Worm (Caenorhabditis elegans) whole organism, young adult: ENCODE results near the gene gst-10.
A peak's percentile ranks its signal among the peaks of the same experiment; 100 is the strongest.

ENCODE experiments used
- B0336.3 ChIP-seq: fragments of 200-800 bp; sonication (Bioruptor generic); IDR thresholded peaks from 2 replicates; pipeline ENCODE4 v1.3.6; 2022; ENCODE audit warnings: missing genetic modification characterization, missing compliant biosample characterization
- D2030.7 ChIP-seq: fragments of 200-800 bp; sonication (Bioruptor generic); IDR thresholded peaks from 2 replicates; pipeline ENCODE4 v1.3.6; 2022; ENCODE audit warnings: missing genetic modification reagents, missing genetic modification characterization, missing compliant biosample characterization
- F10E7.11 ChIP-seq: sonication (generic microtip); optimal IDR thresholded peaks from 2 replicates; lab custom pipeline; 2017; ENCODE audit warnings: mild to moderate bottlenecking, missing genetic modification characterization, moderate library complexity, missing compliant biosample characterization
- F22D6.2 ChIP-seq: sonication (generic microtip); optimal IDR thresholded peaks from 2 replicates; lab custom pipeline; 2016; ENCODE audit warnings: mild to moderate bottlenecking, missing genetic modification characterization, missing compliant biosample characterization
- F37B4.10 ChIP-seq: fragments of 200-800 bp; sonication (Bioruptor generic); IDR thresholded peaks from 2 replicates; pipeline ENCODE4 v1.3.6; 2022; ENCODE audit warnings: missing genetic modification characterization, missing compliant biosample characterization
- F52B5.7 ChIP-seq: sonication (generic microtip); optimal IDR thresholded peaks from 2 replicates; lab custom pipeline; 2016; ENCODE audit warnings: mild to moderate bottlenecking, missing genetic modification characterization, missing compliant biosample characterization
- F57C9.4 ChIP-seq: sonication (generic microtip); optimal IDR thresholded peaks from 2 replicates; lab custom pipeline; 2017; ENCODE audit warnings: mild to moderate bottlenecking, missing genetic modification characterization, missing compliant biosample characterization
- K11D2.4 ChIP-seq: fragments of 200-800 bp; sonication (Bioruptor generic); IDR thresholded peaks from 2 replicates; pipeline ENCODE4 v1.3.6; 2022; ENCODE audit warnings: missing genetic modification reagents, missing genetic modification characterization, missing compliant biosample characterization
- K12H6.12 ChIP-seq: fragments of 200-800 bp; sonication (Bioruptor generic); optimal IDR thresholded peaks from 2 replicates; lab custom pipeline; 2018; ENCODE audit warnings: mild to moderate bottlenecking, missing genetic modification characterization, missing compliant biosample characterization
- Y53F4B.3 ChIP-seq: fragments of 200-800 bp; sonication (Bioruptor generic); IDR thresholded peaks from 2 replicates; pipeline ENCODE4 v1.3.6; 2022; ENCODE audit warnings: missing genetic modification reagents, missing genetic modification characterization, missing compliant biosample characterization
- Y53G8AR.9 ChIP-seq: fragments of 200-800 bp; sonication (Bioruptor generic); conservative IDR thresholded peaks from 2 replicates; pipeline ENCODE4 v1.3.6; 2022; ENCODE audit warnings: missing genetic modification reagents, missing genetic modification characterization, missing compliant biosample characterization
- Y95B8A.8 ChIP-seq: fragments of 200-800 bp; sonication (Bioruptor generic); IDR thresholded peaks from 2 replicates; pipeline ENCODE4 v1.3.6; 2022; ENCODE audit warnings: missing genetic modification reagents, missing genetic modification characterization, missing compliant biosample characterization
- akir-1 ChIP-seq: fragments of 200-800 bp; sonication (Bioruptor generic); optimal IDR thresholded peaks from 2 replicates; lab custom pipeline; 2018; ENCODE audit warnings: mild to moderate bottlenecking, missing genetic modification characterization, moderate library complexity, missing compliant biosample characterization
- aptf-3 ChIP-seq: fragments of 200-800 bp; sonication (Bioruptor generic); IDR thresholded peaks from 2 replicates; pipeline ENCODE4 v1.3.6; 2022; ENCODE audit warnings: missing genetic modification characterization, missing compliant biosample characterization
- bed-1 ChIP-seq: fragments of 200-800 bp; sonication (Bioruptor generic); IDR thresholded peaks from 2 replicates; pipeline ENCODE4 v1.3.6; 2022; ENCODE audit warnings: missing genetic modification reagents, missing genetic modification characterization, missing compliant biosample characterization
- ceh-91 ChIP-seq: fragments of 200-800 bp; sonication (Bioruptor generic); IDR thresholded peaks from 2 replicates; pipeline ENCODE4 v1.3.6; 2022; ENCODE audit warnings: missing genetic modification reagents, missing genetic modification characterization, missing compliant biosample characterization
- dox-1 ChIP-seq: fragments of 200-800 bp; sonication (Bioruptor generic); IDR thresholded peaks from 2 replicates; pipeline ENCODE4 v1.3.6; 2022; ENCODE audit warnings: missing genetic modification reagents, missing genetic modification characterization, missing compliant biosample characterization
- dpl-1 ChIP-seq: fragments of 150-350 bp; optimal IDR thresholded peaks from 2 replicates; lab custom pipeline; 2014; ENCODE audit warnings: missing biosample characterization, missing genetic modification reagents, missing genetic modification characterization
- efl-1 ChIP-seq: fragments of 150-350 bp; optimal IDR thresholded peaks from 2 replicates; lab custom pipeline; 2014; ENCODE audit warnings: missing biosample characterization, missing genetic modification reagents, missing genetic modification characterization
- ekl-4 ChIP-seq: fragments of 200-800 bp; sonication (Bioruptor generic); IDR thresholded peaks from 2 replicates; pipeline ENCODE4 v1.3.6; 2022; ENCODE audit warnings: missing genetic modification reagents, missing genetic modification characterization, missing compliant biosample characterization
- fkh-3 ChIP-seq: sonication (generic microtip); optimal IDR thresholded peaks from 2 replicates; lab custom pipeline; 2016; ENCODE audit warnings: mild to moderate bottlenecking, missing genetic modification characterization, missing compliant biosample characterization
- let-526 ChIP-seq: fragments of 200-800 bp; sonication (Bioruptor generic); IDR thresholded peaks from 2 replicates; pipeline ENCODE4 v1.3.6; 2022; ENCODE audit warnings: missing genetic modification reagents, missing genetic modification characterization, missing compliant biosample characterization
- lin-54 ChIP-seq: fragments of 200-800 bp; sonication (Bioruptor generic); optimal IDR thresholded peaks from 2 replicates; lab custom pipeline; 2018; ENCODE audit warnings: mild to moderate bottlenecking, missing genetic modification characterization, missing compliant biosample characterization
- lir-1 ChIP-seq: fragments of 200-800 bp; sonication (Bioruptor generic); conservative IDR thresholded peaks from 2 replicates; pipeline ENCODE4 v1.3.6; 2022; ENCODE audit warnings: missing genetic modification reagents, missing genetic modification characterization, missing compliant biosample characterization
- lsl-1 ChIP-seq: fragments of 200-800 bp; sonication (Bioruptor generic); optimal IDR thresholded peaks from 2 replicates; lab custom pipeline; 2018; ENCODE audit warnings: mild to moderate bottlenecking, missing genetic modification characterization, moderate library complexity, missing compliant biosample characterization
- lsy-27 ChIP-seq: sonication (generic microtip); optimal IDR thresholded peaks from 2 replicates; lab custom pipeline; 2017; ENCODE audit warnings: missing genetic modification characterization, mild to moderate bottlenecking, missing compliant biosample characterization, antibody characterized with exemption, missing genotype, borderline replicate concordance; ENCODE audit not compliant: insufficient read depth
- mcd-1 ChIP-seq: fragments of 200-800 bp; sonication (Bioruptor generic); IDR thresholded peaks from 2 replicates; pipeline ENCODE4 v1.3.6; 2022; ENCODE audit warnings: missing genetic modification reagents, missing genetic modification characterization, missing compliant biosample characterization
- mel-28 ChIP-seq: sonication (generic microtip); optimal IDR thresholded peaks from 2 replicates; lab custom pipeline; 2016; ENCODE audit warnings: borderline replicate concordance, mild to moderate bottlenecking, missing genetic modification characterization, missing compliant biosample characterization
- mes-4 ChIP-seq: sonication (generic microtip); optimal IDR thresholded peaks from 2 replicates; lab custom pipeline; 2016; ENCODE audit warnings: missing genotype, missing genetic modification characterization, missing compliant biosample characterization
- nfya-1 ChIP-seq: sonication (generic microtip); optimal IDR thresholded peaks from 2 replicates; lab custom pipeline; 2017; ENCODE audit warnings: antibody characterized with exemption, missing compliant biosample characterization, missing genetic modification characterization, borderline replicate concordance; ENCODE audit not compliant: insufficient read depth
- nfyb-1 ChIP-seq: fragments of 200-800 bp; sonication (Bioruptor generic); IDR thresholded peaks from 2 replicates; pipeline ENCODE4 v1.3.6; 2022; ENCODE audit warnings: missing genetic modification reagents, missing genetic modification characterization, missing compliant biosample characterization
- nhr-120 ChIP-seq: fragments of 200-800 bp; sonication (Bioruptor generic); IDR thresholded peaks from 2 replicates; pipeline ENCODE4 v1.3.6; 2022; ENCODE audit warnings: missing genetic modification characterization, missing compliant biosample characterization
- nhr-179 ChIP-seq: sonication (generic microtip); optimal IDR thresholded peaks from 2 replicates; lab custom pipeline; 2016; ENCODE audit warnings: mild to moderate bottlenecking, missing genetic modification characterization, missing compliant biosample characterization
- nhr-80 ChIP-seq: sonication (generic microtip); optimal IDR thresholded peaks from 2 replicates; lab custom pipeline; 2016; ENCODE audit warnings: missing genetic modification characterization, missing compliant biosample characterization
- pha-4 ChIP-seq: fragments of 150-350 bp; sonication (generic microtip); optimal IDR thresholded peaks from 2 replicates; lab custom pipeline; 2014; ENCODE audit warnings: missing biosample characterization, missing genetic modification reagents, missing genetic modification characterization
- repo-1 ChIP-seq: sonication (generic microtip); optimal IDR thresholded peaks from 2 replicates; lab custom pipeline; 2017; ENCODE audit warnings: mild to moderate bottlenecking, missing genetic modification characterization, missing compliant biosample characterization
- rpc-1 ChIP-seq, 2 experiments: fragments of 150-350 bp in 1 of 2; sonication (generic microtip) in 1 of 2; optimal IDR thresholded peaks; 2 replicates each; lab custom pipeline; 2014 to 2018; ENCODE audit warnings: missing biosample characterization in 1 of 2, missing genetic modification characterization in 1 of 2, missing genetic modification reagents in 1 of 2, missing genotype in 1 of 2
- snpc-1.3 ChIP-seq: sonication (generic microtip); optimal IDR thresholded peaks from 2 replicates; lab custom pipeline; 2017; ENCODE audit warnings: missing genetic modification characterization, mild to moderate bottlenecking, missing compliant biosample characterization, antibody characterized with exemption, moderate library complexity, missing genotype, missing genetic modification reagents; ENCODE audit not compliant: insufficient read depth
- snpc-3.4 ChIP-seq: sonication (generic microtip); optimal IDR thresholded peaks from 2 replicates; lab custom pipeline; 2017; ENCODE audit warnings: missing genetic modification characterization, mild to moderate bottlenecking, missing compliant biosample characterization, antibody characterized with exemption, moderate library complexity, missing genotype, missing genetic modification reagents
- somi-1 ChIP-seq: fragments of 200-800 bp; sonication (Bioruptor generic); optimal IDR thresholded peaks from 2 replicates; lab custom pipeline; 2018; ENCODE audit warnings: mild to moderate bottlenecking, missing genetic modification characterization, missing compliant biosample characterization
- tbp1 ChIP-seq: fragments of 200-800 bp; sonication (Bioruptor generic); optimal IDR thresholded peaks from 2 replicates; lab custom pipeline; 2018; ENCODE audit warnings: mild to moderate bottlenecking, missing genetic modification characterization, missing compliant biosample characterization
- tbx-9 ChIP-seq: sonication (generic microtip); optimal IDR thresholded peaks from 2 replicates; lab custom pipeline; 2016; ENCODE audit warnings: borderline replicate concordance, missing genetic modification characterization, inconsistent platforms, missing compliant biosample characterization
- tlf-1 ChIP-seq: fragments of 200-800 bp; sonication (Bioruptor generic); optimal IDR thresholded peaks from 2 replicates; lab custom pipeline; 2018; ENCODE audit warnings: mild to moderate bottlenecking, missing genetic modification characterization, missing compliant biosample characterization
- unc-62 ChIP-seq: fragments of 150-350 bp; optimal IDR thresholded peaks from 2 replicates; lab custom pipeline; 2014; ENCODE audit warnings: missing biosample characterization, missing genetic modification reagents, missing genetic modification characterization
- zfh-2 ChIP-seq: fragments of 200-800 bp; sonication (Bioruptor generic); conservative IDR thresholded peaks from 2 replicates; pipeline ENCODE4 v1.3.6; 2022; ENCODE audit warnings: missing genetic modification reagents, missing genetic modification characterization, missing compliant biosample characterization
- zim-3 ChIP-seq: sonication (generic microtip); optimal IDR thresholded peaks from 2 replicates; lab custom pipeline; 2017; ENCODE audit warnings: mild to moderate bottlenecking, missing genetic modification characterization, moderate library complexity, missing compliant biosample characterization
- ztf-22 ChIP-seq: fragments of 200-800 bp; sonication (Bioruptor generic); optimal IDR thresholded peaks from 2 replicates; lab custom pipeline; 2018; ENCODE audit warnings: mild to moderate bottlenecking, missing genetic modification characterization, moderate library complexity, missing compliant biosample characterization
- ztf-26 ChIP-seq: sonication (generic microtip); optimal IDR thresholded peaks from 2 replicates; lab custom pipeline; 2017; ENCODE audit warnings: missing genetic modification characterization, missing compliant biosample characterization
- ztf-3 ChIP-seq: fragments of 200-800 bp; sonication (Bioruptor generic); optimal IDR thresholded peaks from 2 replicates; lab custom pipeline; 2018; ENCODE audit warnings: mild to moderate bottlenecking, missing genetic modification characterization, missing compliant biosample characterization

Gene gst-10

ce11 chrV:2603056-2603455, 41.6 kb downstream of the gst-10 start, which contains the start of gene F53E10.6 (continued):
- TF ChIP-seq efl-1 (GFP tag; lab: Kevin White, UChicago) (peak; percentile 58), F10E7.11 (no peak), F52B5.7 (no peak), akir-1 (no peak), ekl-4 (GFP tag; lab: Robert Waterston, UW) (no peak), nhr-120 (no peak), lsl-1 (GFP tag; lab: Kevin White, UChicago) (peak; percentile 30), dox-1 (GFP tag; lab: Robert Waterston, UW) (peak; percentile 55; the same call in 1 of the 2 replicates), mel-28 (tag; lab: Kevin White, UChicago) (no peak), Y95B8A.8 (no peak), K12H6.12 (tag; lab: Kevin White, UChicago) (no peak), ztf-26 (no peak), mcd-1 (peak; percentile 71), lir-1 (0 out of 2 replicates have a peak, but pooled peaks have one; percentile 24), Y53F4B.3 (GFP tag; lab: Robert Waterston, UW) (no peak), lin-54 (GFP tag; lab: Kevin White, UChicago) (peak; percentile 86), ztf-3 (GFP tag; lab: Kevin White, UChicago) (no peak), unc-62 (GFP tag; lab: Kevin White, UChicago) (no peak), zfh-2 (GFP tag; lab: Robert Waterston, UW) (no peak), tbx-9 (tag; lab: Kevin White, UChicago) (no peak), B0336.3 (no peak), aptf-3 (GFP tag; lab: Robert Waterston, UW) (no peak), F22D6.2 (tag; lab: Kevin White, UChicago) (no peak), nfya-1 (tag; lab: Kevin White, UChicago) (no peak), nhr-80 (tag; lab: Kevin White, UChicago) (no peak), ceh-91 (GFP tag; lab: Robert Waterston, UW) (no peak), D2030.7 (GFP tag; lab: Robert Waterston, UW) (0 out of 2 replicates have a peak, but pooled peaks have one; percentile 23), ztf-22 (GFP tag; lab: Kevin White, UChicago) (no peak), repo-1 (tag; lab: Kevin White, UChicago) (no peak), Y53G8AR.9 (GFP tag; lab: Robert Waterston, UW) (no peak), nhr-179 (tag; lab: Kevin White, UChicago) (no peak), lsy-27 (tag; lab: Kevin White, UChicago) (no peak), mes-4 (no peak), let-526 (GFP tag; lab: Robert Waterston, UW) (no peak), K11D2.4 (no peak), bed-1 (GFP tag; lab: Robert Waterston, UW) (no peak), pha-4 (no peak), F37B4.10 (GFP tag; lab: Robert Waterston, UW) (no peak), fkh-3 (no peak), zim-3 (tag; lab: Kevin White, UChicago) (no peak), tbp1 (GFP tag; lab: Kevin White, UChicago) (no peak), dpl-1 (GFP tag; lab: Kevin White, UChicago) (peak; percentile 69), nfyb-1 (no peak), tlf-1 (GFP tag; lab: Kevin White, UChicago) (no peak), somi-1 (GFP tag; lab: Kevin White, UChicago) (no peak), rpc-1 (optimal IDR thresholded peaks at IDR 0.05; lab: Kevin White, UChicago) (no peak), rpc-1 (tag; optimal IDR thresholded peaks at IDR 0.05; lab: Kevin White, UChicago) (no peak), snpc-3.4 (tag; lab: Kevin White, UChicago) (no peak), snpc-1.3 (tag; lab: Kevin White, UChicago) (no peak), F57C9.4 (tag; lab: Kevin White, UChicago) (no peak)
